Worm (Caenorhabditis elegans): ENCODE data around the gene F43C11.6.

DNA sequence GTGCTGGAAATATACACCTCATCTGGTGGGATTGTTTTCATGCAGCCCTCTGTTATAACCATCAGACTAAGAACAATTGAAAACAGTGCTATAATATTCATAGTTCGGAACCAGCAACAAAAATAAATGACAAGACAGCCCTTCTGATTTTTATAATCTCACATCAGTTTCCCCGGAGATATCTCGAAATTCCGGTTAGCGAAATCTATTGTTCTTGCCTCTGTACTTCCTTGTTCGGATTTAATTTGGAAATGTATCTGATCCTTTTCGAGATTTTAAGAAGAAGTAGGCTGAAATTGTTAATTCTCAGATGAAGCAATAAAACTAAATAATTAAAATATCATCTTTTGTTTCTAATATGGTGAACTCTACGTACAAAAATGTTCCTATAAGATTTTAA, 21.4 kb downstream of the F43C11.6 start, which contains the start of gene F43C11.11:
- TF ChIP-seq ets-7 (tag; optimal IDR thresholded peaks at IDR 0.05), result no peak
- no peak for TF ChIP-seq ceh-36 (tag; optimal IDR thresholded peaks at IDR 0.05)
- no peak for TF ChIP-seq ama-1 (optimal IDR thresholded peaks at IDR 0.05)
- no peak for TF ChIP-seq tra-4 (tag; optimal IDR thresholded peaks at IDR 0.05)
- TF ChIP-seq ceh-13 (GFP tag; optimal IDR thresholded peaks at IDR 0.05), result no peak
- no peak for TF ChIP-seq hmbx-1 (tag; optimal IDR thresholded peaks at IDR 0.05)
- no peak for TF ChIP-seq flt-1 (GFP tag; IDR thresholded peaks at IDR 0.05)

All from whole organism, early embryonic.